Worm (Caenorhabditis elegans) whole organism, L1 larva: Measurements from ENCODE around the gene fsn-1.

Source experiments
- ama-1 ChIP-seq: fragments of 150-350 bp; optimal IDR thresholded peaks from 2 replicates; lab custom pipeline; 2014
- elt-2 ChIP-seq: sonication (generic microtip); optimal IDR thresholded peaks from 2 replicates; lab custom pipeline; 2016; ENCODE audit warnings: missing genetic modification characterization, mild to moderate bottlenecking, inconsistent platforms, missing compliant biosample characterization, missing genetic modification reagents
- elt-3 ChIP-seq, 6 experiments: fragments of 150-350 bp in 1 of 6; sonication (generic microtip); optimal IDR thresholded peaks; 2 replicates each; lab custom pipeline; 2017 to 2018; ENCODE audit warnings: missing biosample characterization in 6 of 6, missing genetic modification characterization in 6 of 6, inconsistent platforms in 1 of 6
- nhr-84 ChIP-seq: sonication (generic microtip); optimal IDR thresholded peaks from 2 replicates; lab custom pipeline; 2017; ENCODE audit warnings: missing biosample characterization, missing genetic modification characterization
- nhr-90 ChIP-seq: sonication (generic microtip); optimal IDR thresholded peaks from 2 replicates; lab custom pipeline; 2016; ENCODE audit warnings: mild to moderate bottlenecking, missing genetic modification characterization, missing compliant biosample characterization; ENCODE audit not compliant: poor library complexity
- rnt-1 ChIP-seq: sonication (generic microtip); optimal IDR thresholded peaks from 2 replicates; lab custom pipeline; 2016; ENCODE audit warnings: mild to moderate bottlenecking, missing genetic modification characterization, moderate library complexity, missing compliant biosample characterization

DNA sequence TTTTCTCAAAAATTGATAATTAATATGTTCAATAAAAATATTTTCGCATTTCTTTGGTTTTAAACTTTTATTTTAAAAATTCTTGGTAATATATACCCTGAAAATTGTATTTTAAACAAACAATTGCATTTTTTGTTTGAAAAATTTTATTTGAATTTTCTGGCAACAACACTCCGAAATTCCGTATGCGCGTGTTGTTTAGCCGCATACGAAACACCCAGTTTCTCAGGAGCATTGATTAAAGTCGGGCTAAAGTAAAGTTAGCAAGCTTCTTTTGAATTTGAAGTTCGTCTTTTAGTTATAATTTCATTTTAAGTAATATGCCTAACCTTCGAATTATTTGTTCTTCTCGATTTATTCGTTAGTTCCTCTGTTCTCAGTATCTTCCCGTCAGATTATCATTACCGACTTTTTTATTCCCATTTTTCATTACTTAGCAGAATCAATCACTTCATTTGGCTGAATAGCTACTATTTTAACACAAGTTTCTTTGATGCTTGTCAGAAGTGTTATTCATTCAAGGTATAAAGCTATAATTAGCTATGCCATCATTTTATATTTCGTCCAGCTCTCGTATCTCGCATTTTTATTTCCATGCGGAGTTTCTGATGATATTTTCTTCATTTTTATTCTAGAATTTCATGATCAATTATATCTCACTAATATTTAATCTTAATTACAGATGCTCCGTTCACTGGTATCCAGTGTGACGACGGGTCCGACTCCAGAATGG lies 2.1 kb upstream of the fsn-1 start, which contains the start of gene mrps-18C:
- no peak for TF ChIP-seq elt-2 (tag; lab: Kevin White, UChicago)
- no peak for TF ChIP-seq elt-3 (tag; optimal IDR thresholded peaks at IDR 0.05; lab: Kevin White, UChicago)
- no peak for TF ChIP-seq nhr-84
- TF ChIP-seq rnt-1, result peak; percentile 35
- no peak for TF ChIP-seq ama-1
- no peak for TF ChIP-seq nhr-90
